Fruit fly (Drosophila melanogaster) S2 (cell line): ENCODE measurements around the gene Lam.

Experiments
- CG8478 ChIP-seq: fragments of >200 bp; optimal IDR thresholded peaks from 2 replicates; lab custom pipeline; 2018
- CTCF ChIP-seq, 2 experiments: fragments of >200 bp; optimal IDR thresholded peaks; 2 replicates each; lab custom pipeline; 2018

Gene Lam

dm6 chr2L:5541935-5542685, at the start of gene Lam, which contains the start of gene Hel25E:
Gene Lam, plus strand, starts transcription at chr2L:5542480.
Gene Hel25E, minus strand, starts transcription at chr2L:5542314.
- TF ChIP-seq CTCF (optimal IDR thresholded peaks at IDR 0.05; lab: Kevin White, UChicago) (no peak), CG8478 (lab: Kevin White, UChicago) (no peak)

DNA sequence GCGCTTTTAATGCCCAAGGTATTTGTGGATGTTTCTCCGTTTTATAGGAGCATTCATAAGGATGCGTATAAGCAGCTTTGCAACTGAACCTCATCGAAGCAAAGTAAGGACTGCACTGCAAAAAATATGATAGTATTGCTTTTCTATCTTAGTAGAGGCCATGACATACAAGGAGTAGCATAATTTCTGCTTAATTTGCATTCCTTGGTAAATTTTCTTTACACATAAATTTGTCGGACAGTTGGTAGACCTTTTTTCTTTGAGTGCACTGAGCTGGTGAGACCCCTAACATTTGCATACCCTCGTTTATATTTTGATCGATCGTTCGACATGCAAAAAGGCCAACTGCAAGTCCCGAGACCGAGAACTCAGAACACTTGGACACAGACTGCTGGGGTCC, 49.4 kb upstream of the Lam start:
- TF ChIP-seq CTCF (optimal IDR thresholded peaks at IDR 0.05; lab: Kevin White, UChicago) (no peak), CG8478 (lab: Kevin White, UChicago) (no peak)

- TF ChIP-seq CTCF (optimal IDR thresholded peaks at IDR 0.05; lab: Kevin White, UChicago) (no peak), CG8478 (lab: Kevin White, UChicago) (no peak)
These were observed 48.3 kb upstream of the Lam start for dm6 chr2L:5493907-5494404.

- no peak for TF ChIP-seq CTCF (optimal IDR thresholded peaks at IDR 0.05; lab: Kevin White, UChicago)
- TF ChIP-seq CG8478 (lab: Kevin White, UChicago), result no peak
These were observed 47.4 kb upstream of the Lam start for dm6 chr2L:5494808-5495356.

DNA sequence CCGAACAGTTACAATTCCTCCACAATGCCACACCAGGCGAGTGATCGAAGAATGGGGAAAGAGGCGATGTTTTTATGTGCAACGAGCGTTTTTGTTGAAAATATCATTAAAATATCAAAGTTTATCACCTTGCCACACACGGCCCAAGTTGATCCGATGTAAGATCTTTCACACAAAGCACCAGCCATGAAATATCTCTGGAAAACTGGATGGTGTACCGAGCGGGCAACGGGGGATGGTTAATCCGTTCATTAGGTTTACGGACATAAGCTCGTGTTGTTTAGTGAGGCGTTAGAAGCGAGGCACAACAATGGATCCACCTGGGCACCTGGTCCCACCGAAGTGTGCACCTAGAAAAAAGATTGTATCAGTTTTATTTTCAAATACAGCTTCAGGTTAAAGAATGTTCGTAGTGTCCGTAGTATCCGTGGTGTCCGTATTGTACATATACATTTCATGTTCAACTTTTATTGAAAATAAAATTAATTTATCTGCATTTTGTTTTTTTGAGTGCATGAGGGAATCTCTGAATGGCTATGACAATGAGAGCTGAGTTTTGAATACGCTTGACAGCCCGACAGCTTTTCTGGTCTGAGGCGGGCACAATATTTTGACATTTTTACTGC, 45.7 kb upstream of the Lam start:
- no peak for TF ChIP-seq CG8478 (lab: Kevin White, UChicago)
- TF ChIP-seq CTCF (optimal IDR thresholded peaks at IDR 0.05; lab: Kevin White, UChicago), result no peak

- TF ChIP-seq CTCF (optimal IDR thresholded peaks at IDR 0.05; lab: Kevin White, UChicago), result no peak
These were observed 42.8 kb upstream of the Lam start for dm6 chr2L:5499458-5499857.

- TF ChIP-seq CTCF (optimal IDR thresholded peaks at IDR 0.05; lab: Kevin White, UChicago), result no peak
- no peak for TF ChIP-seq CG8478 (lab: Kevin White, UChicago)
These were observed 40.9 kb upstream of the Lam start for dm6 chr2L:5501335-5501734.

DNA sequence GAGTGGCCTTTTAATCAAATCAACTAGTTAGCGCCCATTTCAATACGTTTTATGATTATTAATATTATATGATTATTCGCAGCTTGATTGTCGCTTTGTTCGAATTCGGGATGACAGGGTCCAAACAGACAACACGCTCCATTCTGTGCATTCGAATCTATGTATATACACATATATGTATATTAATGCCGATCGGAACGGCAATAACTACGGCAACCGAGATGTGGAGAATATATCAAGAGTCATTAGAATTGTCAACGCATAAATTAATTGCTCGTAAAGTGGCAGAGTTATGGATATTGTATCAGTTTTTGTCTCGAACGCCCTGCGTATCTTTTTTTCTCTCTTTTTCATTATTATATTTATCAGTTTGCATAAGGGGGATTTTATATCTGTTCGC, 39.4 kb upstream of the Lam start:
- no peak for TF ChIP-seq CG8478 (lab: Kevin White, UChicago)
- no peak for TF ChIP-seq CTCF (optimal IDR thresholded peaks at IDR 0.05; lab: Kevin White, UChicago)

DNA sequence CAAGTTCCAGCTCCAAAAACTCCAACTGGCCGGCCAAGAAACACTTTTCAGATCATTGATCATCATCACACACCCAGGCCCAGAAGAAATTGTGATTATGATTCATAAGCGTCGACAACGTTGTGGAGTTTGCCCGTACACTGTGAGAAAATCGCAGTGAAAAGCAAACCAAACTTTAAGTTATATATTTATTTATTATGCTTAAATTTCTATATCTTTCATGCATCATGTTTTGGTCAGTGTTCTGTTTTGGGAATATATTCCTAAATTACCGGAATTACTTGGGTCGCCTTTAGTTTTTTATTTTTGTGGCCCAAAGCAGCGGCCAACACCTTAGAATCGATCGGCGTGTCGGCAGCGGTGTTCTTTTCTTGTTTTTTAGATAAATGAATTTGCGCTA, 37.1 kb upstream of the Lam start:
- no peak for TF ChIP-seq CG8478 (lab: Kevin White, UChicago)
- TF ChIP-seq CTCF (optimal IDR thresholded peaks at IDR 0.05; lab: Kevin White, UChicago), result no peak

DNA sequence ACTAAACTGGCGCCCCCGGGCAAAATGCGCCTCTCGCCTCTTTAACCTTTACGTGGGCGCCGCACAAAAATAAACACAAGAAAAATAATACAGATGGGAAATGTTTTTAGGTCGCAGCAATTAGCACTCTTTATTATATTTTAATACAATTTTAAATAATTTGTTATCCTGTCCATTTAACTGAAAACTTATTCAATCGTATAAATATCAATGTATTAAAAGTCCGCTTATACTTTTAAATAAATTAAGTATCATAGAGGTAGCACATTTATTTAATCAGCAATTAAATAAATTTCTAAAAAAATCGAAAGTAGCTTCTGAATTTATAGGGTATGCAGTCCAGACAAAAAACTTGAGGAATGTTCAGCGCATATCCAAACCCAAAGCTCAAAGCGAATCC, 35.2 kb upstream of the Lam start:
- TF ChIP-seq CTCF (optimal IDR thresholded peaks at IDR 0.05; lab: Kevin White, UChicago), result no peak
- no peak for TF ChIP-seq CG8478 (lab: Kevin White, UChicago)

DNA sequence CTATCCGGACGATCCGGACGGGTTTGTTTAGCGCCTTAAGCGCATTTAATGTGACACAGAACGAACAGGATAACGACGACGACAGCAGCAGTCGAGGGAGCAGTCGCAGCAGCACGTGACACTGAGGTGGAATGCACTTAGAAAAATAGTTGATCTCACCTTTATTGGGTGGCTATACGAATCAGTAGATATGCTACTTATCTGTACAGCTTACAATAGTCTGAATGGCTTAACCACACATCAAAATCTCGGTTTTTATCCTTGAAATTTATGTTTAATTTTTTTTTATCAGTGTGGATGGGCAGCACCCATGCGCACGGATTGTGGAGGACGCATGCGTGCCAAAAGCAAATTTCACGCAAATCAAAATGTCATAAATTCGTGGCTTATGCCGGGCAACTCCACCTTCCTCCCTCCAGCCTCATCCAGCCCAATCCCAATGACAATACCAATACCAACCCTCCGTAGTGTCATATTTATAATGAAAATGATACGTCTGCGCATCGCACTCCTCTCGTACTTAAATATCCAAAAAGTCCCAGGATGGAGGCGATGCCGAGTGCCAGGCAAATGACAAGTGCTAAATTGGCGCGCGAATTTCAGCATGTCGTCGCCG, 34.3 kb upstream of the Lam start:
- TF ChIP-seq CTCF (optimal IDR thresholded peaks at IDR 0.05; lab: Kevin White, UChicago) (no peak), CG8478 (lab: Kevin White, UChicago) (no peak)

DNA sequence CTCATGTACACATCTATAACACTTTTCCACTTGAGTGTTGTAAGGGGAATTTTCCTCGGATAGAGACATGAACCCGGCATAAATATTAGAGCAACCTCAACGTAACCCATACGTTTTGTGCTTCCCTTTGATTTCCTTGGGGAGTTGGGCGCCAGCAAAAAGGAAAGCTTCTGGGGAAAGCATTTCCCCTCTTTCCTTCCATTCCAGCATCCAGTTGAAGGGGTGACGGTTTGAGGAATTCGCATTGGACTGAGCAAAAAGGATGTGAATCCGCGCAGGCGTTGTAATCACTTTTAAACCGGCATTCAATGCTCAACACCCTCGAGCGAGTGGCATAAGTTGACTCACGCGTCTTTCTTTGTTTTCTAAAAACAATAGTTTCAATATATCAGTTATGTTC, 27.3 kb upstream of the Lam start:
- TF ChIP-seq CG8478 (lab: Kevin White, UChicago) (no peak), CTCF (optimal IDR thresholded peaks at IDR 0.05; lab: Kevin White, UChicago) (no peak)

DNA sequence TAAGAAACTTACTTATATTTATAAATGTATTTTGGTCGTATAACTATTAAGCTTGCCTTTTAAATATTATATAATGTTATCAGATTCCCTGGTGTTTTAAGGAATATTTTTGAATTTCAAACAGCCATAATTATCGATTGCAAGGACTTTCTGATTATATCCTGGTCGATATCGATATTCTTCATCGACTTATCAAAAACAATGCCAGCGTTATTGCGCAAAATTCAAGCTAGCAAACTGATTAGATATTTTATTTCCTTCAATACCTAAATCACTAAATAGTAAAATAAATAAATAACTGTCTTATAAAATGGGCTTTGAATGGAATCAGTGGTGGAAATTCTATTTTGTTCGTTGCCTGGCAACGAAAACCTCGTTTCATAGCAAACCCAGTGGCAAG, 24.9 kb upstream of the Lam start, which contains the start of gene CG14020:
Gene CG14020, plus strand, starts transcription at position 345 of the 400 bp plus-strand sequence.
- no peak for TF ChIP-seq CG8478 (lab: Kevin White, UChicago)
- TF ChIP-seq CTCF (optimal IDR thresholded peaks at IDR 0.05; lab: Kevin White, UChicago), result no peak

DNA sequence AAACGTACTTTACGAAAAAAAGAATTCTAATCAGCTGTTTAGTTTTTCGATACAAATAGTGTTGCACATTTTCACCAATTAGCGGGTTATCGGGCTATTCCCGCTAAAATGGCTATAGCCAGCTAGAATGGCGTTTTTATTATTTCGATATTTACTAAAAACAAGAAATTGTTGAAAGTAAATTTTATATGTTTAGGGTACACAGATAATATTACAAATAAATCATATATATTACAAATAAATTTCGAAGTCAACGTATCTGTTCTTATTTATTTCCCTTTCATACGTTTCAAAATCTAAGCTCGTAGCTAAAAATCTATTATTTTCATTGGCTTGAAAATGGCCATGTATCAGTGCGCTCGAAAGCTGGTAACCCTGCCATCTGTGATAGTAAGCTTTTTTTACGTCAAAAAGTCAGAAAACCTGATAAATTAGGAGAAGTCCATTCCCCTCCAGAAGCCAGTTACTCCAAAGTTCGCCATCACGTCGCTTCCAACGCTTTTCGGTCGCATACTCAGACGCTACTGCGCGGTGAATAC, 22.4 kb upstream of the Lam start, which contains the start of the genes CG7382 and cl:
Gene CG7382, minus strand, starts transcription at position 51 of the 539 bp plus-strand sequence.
Gene cl, plus strand, starts transcription at position 290 of the 539 bp plus-strand sequence.
- no peak for TF ChIP-seq CG8478 (lab: Kevin White, UChicago)
- TF ChIP-seq CTCF (optimal IDR thresholded peaks at IDR 0.05; lab: Kevin White, UChicago), result no peak
